Worm (Caenorhabditis elegans) whole organism, early embryonic: ENCODE results near the gene F49E11.2.

Source experiments
- ama-1 ChIP-seq: fragments of 150-350 bp; optimal IDR thresholded peaks from 2 replicates; lab custom pipeline; 2014
- ceh-13 ChIP-seq: fragments of 200-800 bp; sonication (Bioruptor generic); optimal IDR thresholded peaks from 2 replicates; lab custom pipeline; 2018; ENCODE audit warnings: mild to moderate bottlenecking, missing genetic modification characterization, missing compliant biosample characterization
- flt-1 ChIP-seq: fragments of 200-800 bp; sonication (Bioruptor generic); IDR thresholded peaks from 2 replicates; pipeline ENCODE4 v1.3.6; 2022; ENCODE audit warnings: missing genetic modification characterization, missing compliant biosample characterization
- hmbx-1 ChIP-seq: sonication (generic microtip); optimal IDR thresholded peaks from 2 replicates; lab custom pipeline; 2016; ENCODE audit warnings: mild to moderate bottlenecking, missing genetic modification characterization, missing compliant biosample characterization
- pes-1 ChIP-seq: fragments of 200-800 bp; sonication (Bioruptor generic); IDR thresholded peaks from 2 replicates; pipeline ENCODE4 v1.3.6; 2022; ENCODE audit warnings: missing genetic modification reagents, missing genetic modification characterization, missing compliant biosample characterization

ce11 chrIV:13015801-13016404 is 22.9 kb downstream of the F49E11.2 start:
- TF ChIP-seq pes-1 (GFP tag; lab: Robert Waterston, UW) (no peak), hmbx-1 (tag; lab: Kevin White, UChicago) (no peak), ceh-13 (no peak), ama-1 (lab: Kevin White, UChicago) (no peak), flt-1 (GFP tag; lab: Robert Waterston, UW) (no peak)
